Fruit fly (Drosophila melanogaster) whole organism, embryonic: ENCODE data around the gene Cpsf5.

Experiments
- Atf6 ChIP-seq: fragments of 200-800 bp; sonication (Bioruptor generic); IDR thresholded peaks from 2 replicates; pipeline ENCODE4 v1.3.6; 2022; ENCODE audit warnings: missing biosample characterization, missing genetic modification characterization
- BEAF-32 ChIP-seq: fragments of 200-800 bp; sonication (Bioruptor generic); optimal IDR thresholded peaks from 3 replicates; lab custom pipeline; 2017; ENCODE audit warnings: missing biosample characterization, missing genetic modification characterization, mild to moderate bottlenecking, moderate library complexity, missing genetic modification reagents
- CG12104 ChIP-seq: fragments of 200-800 bp; sonication (Bioruptor generic); optimal IDR thresholded peaks from 3 replicates; lab custom pipeline; 2016; ENCODE audit warnings: missing biosample characterization, missing genetic modification characterization
- CG13624 ChIP-seq: fragments of 200-800 bp; sonication (Bioruptor generic); optimal IDR thresholded peaks from 2 replicates; lab custom pipeline; 2016; ENCODE audit warnings: missing biosample characterization, missing genetic modification characterization
- CG13775 ChIP-seq: fragments of 200-800 bp; sonication (Bioruptor generic); optimal IDR thresholded peaks from 3 replicates; lab custom pipeline; 2017; ENCODE audit warnings: missing biosample characterization, mild to moderate bottlenecking, missing genetic modification characterization
- CG15073 ChIP-seq: fragments of 200-800 bp; sonication (Bioruptor generic); optimal IDR thresholded peaks from 2 replicates; lab custom pipeline; 2016; ENCODE audit warnings: missing biosample characterization, missing genetic modification characterization
- CG15479 ChIP-seq: fragments of 200-800 bp; sonication (Bioruptor generic); optimal IDR thresholded peaks from 3 replicates; lab custom pipeline; 2019; ENCODE audit warnings: missing biosample characterization, mild to moderate bottlenecking, missing genetic modification characterization, moderate library complexity
- CG16863 ChIP-seq: fragments of 200-800 bp; sonication (Bioruptor generic); optimal IDR thresholded peaks from 3 replicates; lab custom pipeline; 2016; ENCODE audit warnings: missing biosample characterization, missing genetic modification characterization
- CG2116 ChIP-seq: fragments of 200-800 bp; sonication (Bioruptor generic); optimal IDR thresholded peaks from 3 replicates; lab custom pipeline; 2018; ENCODE audit warnings: missing biosample characterization, mild to moderate bottlenecking, missing genetic modification characterization
- CG2678 ChIP-seq: fragments of 200-800 bp; sonication (Bioruptor generic); optimal IDR thresholded peaks from 3 replicates; lab custom pipeline; 2019; ENCODE audit warnings: missing biosample characterization, mild to moderate bottlenecking, missing genetic modification characterization, moderate library complexity
- CG31365 ChIP-seq: fragments of 200-800 bp; sonication (Bioruptor generic); optimal IDR thresholded peaks from 2 replicates; lab custom pipeline; 2018; ENCODE audit warnings: missing biosample characterization, mild to moderate bottlenecking, missing genetic modification characterization
- CG3995 ChIP-seq: fragments of 200-800 bp; sonication (Bioruptor generic); optimal IDR thresholded peaks from 3 replicates; lab custom pipeline; 2016; ENCODE audit warnings: missing biosample characterization, missing genetic modification characterization
- CG42726 ChIP-seq: fragments of 200-800 bp; sonication (Bioruptor generic); IDR thresholded peaks from 2 replicates; pipeline ENCODE4 v1.3.6; 2022; ENCODE audit warnings: missing biosample characterization, missing genetic modification characterization; ENCODE audit not compliant: partially characterized antibody
- CG4707 ChIP-seq: fragments of 200-800 bp; sonication (Bioruptor generic); optimal IDR thresholded peaks from 2 replicates; lab custom pipeline; 2018; ENCODE audit warnings: missing biosample characterization, mild to moderate bottlenecking, missing genetic modification characterization, moderate library complexity
- Chrac-16 ChIP-seq: fragments of 200-800 bp; sonication (Bioruptor generic); optimal IDR thresholded peaks from 3 replicates; lab custom pipeline; 2016; ENCODE audit warnings: missing biosample characterization, missing genetic modification characterization
- Doc2 ChIP-seq: fragments of 200-800 bp; sonication (Bioruptor generic); IDR thresholded peaks from 2 replicates; pipeline ENCODE4 v1.3.6; 2022; ENCODE audit warnings: missing biosample characterization, missing genetic modification characterization
- Elba2 ChIP-seq: fragments of 200-800 bp; sonication (Bioruptor generic); optimal IDR thresholded peaks from 3 replicates; lab custom pipeline; 2016; ENCODE audit warnings: missing biosample characterization, missing genetic modification characterization
- Gug ChIP-seq: fragments of 200-800 bp; sonication (Bioruptor generic); IDR thresholded peaks from 4 replicates; pipeline ENCODE4 v1.3.6; 2022; ENCODE audit warnings: missing biosample characterization, missing genetic modification characterization
- HLH3B ChIP-seq: fragments of 200-800 bp; sonication (Bioruptor generic); IDR thresholded peaks from 2 replicates; pipeline ENCODE4 v1.3.6; 2022; ENCODE audit warnings: missing biosample characterization, missing genetic modification characterization
- Hey ChIP-seq: fragments of 200-800 bp; sonication (Bioruptor generic); optimal IDR thresholded peaks from 3 replicates; lab custom pipeline; 2018; ENCODE audit warnings: missing biosample characterization, mild to moderate bottlenecking, missing genetic modification characterization
- Hr78 ChIP-seq, 2 experiments: fragments of 200-800 bp in 1 of 2; fragments of >200 bp in 1 of 2; sonication (Bioruptor generic) in 1 of 2; optimal IDR thresholded peaks; 2 replicates each; lab custom pipeline; 2017 to 2019; ENCODE audit warnings: missing biosample characterization in 2 of 2, missing genetic modification characterization in 2 of 2, mild to moderate bottlenecking in 1 of 2, moderate library complexity in 1 of 2
- Lim3 ChIP-seq: fragments of 200-800 bp; sonication (Bioruptor generic); IDR thresholded peaks from 2 replicates; pipeline ENCODE4 v1.3.6; 2022; ENCODE audit warnings: missing biosample characterization, missing genetic modification characterization
- Mes4 ChIP-seq: fragments of 200-800 bp; sonication (Bioruptor generic); optimal IDR thresholded peaks from 2 replicates; lab custom pipeline; 2016; ENCODE audit warnings: missing biosample characterization, missing genetic modification characterization
- NC2α ChIP-seq: fragments of 200-800 bp; sonication (Bioruptor generic); optimal IDR thresholded peaks from 2 replicates; lab custom pipeline; 2016; ENCODE audit warnings: missing biosample characterization, missing genetic modification characterization
- NC2β ChIP-seq: fragments of 200-800 bp; sonication (Bioruptor generic); optimal IDR thresholded peaks from 2 replicates; lab custom pipeline; 2016; ENCODE audit warnings: missing biosample characterization, missing genetic modification characterization
- Side ChIP-seq: fragments of 200-800 bp; sonication (Bioruptor generic); optimal IDR thresholded peaks from 2 replicates; lab custom pipeline; 2016; ENCODE audit warnings: missing biosample characterization, missing genetic modification characterization
- TFAM ChIP-seq: fragments of 200-800 bp; sonication (Bioruptor generic); optimal IDR thresholded peaks from 2 replicates; lab custom pipeline; 2017; ENCODE audit warnings: missing biosample characterization, missing genetic modification characterization, inconsistent platforms
- Xbp1 ChIP-seq: fragments of 200-800 bp; sonication (Bioruptor generic); optimal IDR thresholded peaks from 3 replicates; lab custom pipeline; 2016; ENCODE audit warnings: missing biosample characterization, mild to moderate bottlenecking, missing genetic modification characterization
- ase ChIP-seq: fragments of 200-800 bp; sonication (Bioruptor generic); IDR thresholded peaks from 3 replicates; pipeline ENCODE4 v1.3.6; 2022; ENCODE audit warnings: missing biosample characterization, missing genetic modification characterization
- bbx ChIP-seq: fragments of 200-800 bp; sonication (Bioruptor generic); IDR thresholded peaks from 2 replicates; pipeline ENCODE4 v1.3.6; 2022; ENCODE audit warnings: missing biosample characterization, missing genetic modification characterization; ENCODE audit not compliant: partially characterized antibody
- cas ChIP-seq: fragments of 200-800 bp; sonication (Bioruptor generic); IDR thresholded peaks from 2 replicates; pipeline ENCODE4 v1.3.6; 2022; ENCODE audit warnings: missing biosample characterization, missing genetic modification characterization
- chm ChIP-seq: fragments of 200-800 bp; sonication (Bioruptor generic); IDR thresholded peaks from 2 replicates; pipeline ENCODE4 v1.3.6; 2022; ENCODE audit warnings: missing biosample characterization, missing genetic modification characterization
- ci ChIP-seq: fragments of 200-800 bp; sonication (Bioruptor generic); IDR thresholded peaks from 3 replicates; pipeline ENCODE4 v1.3.6; 2022; ENCODE audit warnings: missing biosample characterization, missing genetic modification characterization
- disco-r ChIP-seq: fragments of 200-800 bp; sonication (Bioruptor generic); optimal IDR thresholded peaks from 2 replicates; lab custom pipeline; 2016; ENCODE audit warnings: missing biosample characterization, missing genetic modification characterization
- fru ChIP-seq: fragments of >200 bp; optimal IDR thresholded peaks from 2 replicates; lab custom pipeline; 2017
- gcm ChIP-seq: fragments of 200-800 bp; sonication (Bioruptor generic); optimal IDR thresholded peaks from 2 replicates; lab custom pipeline; 2019; ENCODE audit warnings: missing biosample characterization, mild to moderate bottlenecking, missing genetic modification characterization, moderate library complexity
- grau ChIP-seq: fragments of 200-800 bp; optimal IDR thresholded peaks from 3 replicates; lab custom pipeline; 2019; ENCODE audit warnings: missing biosample characterization, mild to moderate bottlenecking, missing genetic modification characterization, moderate library complexity
- grn ChIP-seq: fragments of 200-800 bp; sonication (Bioruptor generic); optimal IDR thresholded peaks from 3 replicates; lab custom pipeline; 2017; ENCODE audit warnings: missing biosample characterization, missing genetic modification characterization
- gsb ChIP-seq: fragments of 200-800 bp; sonication (Bioruptor generic); IDR thresholded peaks from 2 replicates; pipeline ENCODE4 v1.3.6; 2022; ENCODE audit warnings: missing biosample characterization, missing genetic modification characterization
- jigr1 ChIP-seq: fragments of 200-800 bp; sonication (Bioruptor generic); IDR thresholded peaks from 3 replicates; pipeline ENCODE4 v1.3.6; 2022; ENCODE audit warnings: missing biosample characterization, missing genetic modification characterization
- jumu ChIP-seq: fragments of 200-800 bp; sonication (Bioruptor generic); optimal IDR thresholded peaks from 3 replicates; lab custom pipeline; 2016; ENCODE audit warnings: missing biosample characterization, missing genetic modification characterization
- knrl ChIP-seq: fragments of 200-800 bp; sonication (Bioruptor generic); IDR thresholded peaks from 3 replicates; pipeline ENCODE4 v1.3.6; 2022; ENCODE audit warnings: missing biosample characterization, missing genetic modification characterization; ENCODE audit not compliant: partially characterized antibody
- oc ChIP-seq: fragments of 200-800 bp; sonication (Bioruptor generic); optimal IDR thresholded peaks from 2 replicates; lab custom pipeline; 2018; ENCODE audit warnings: missing biosample characterization, mild to moderate bottlenecking, missing genetic modification characterization, moderate library complexity
- pita ChIP-seq: fragments of 200-800 bp; sonication (Bioruptor generic); optimal IDR thresholded peaks from 2 replicates; lab custom pipeline; 2017; ENCODE audit warnings: missing biosample characterization, mild to moderate bottlenecking, missing genetic modification characterization
- repo ChIP-seq: fragments of 200-800 bp; sonication (Bioruptor generic); optimal IDR thresholded peaks from 2 replicates; lab custom pipeline; 2016; ENCODE audit warnings: missing biosample characterization, missing genetic modification characterization
- salm ChIP-seq: fragments of 200-800 bp; sonication (Bioruptor generic); optimal IDR thresholded peaks from 2 replicates; lab custom pipeline; 2018; ENCODE audit warnings: missing biosample characterization, mild to moderate bottlenecking, missing genetic modification characterization
- slbo ChIP-seq: fragments of 200-800 bp; sonication (Bioruptor generic); IDR thresholded peaks from 2 replicates; pipeline ENCODE4 v1.3.6; 2022; ENCODE audit warnings: missing biosample characterization, missing genetic modification characterization
- trem ChIP-seq: fragments of 200-800 bp; optimal IDR thresholded peaks from 3 replicates; lab custom pipeline; 2019; ENCODE audit warnings: missing biosample characterization, mild to moderate bottlenecking, missing genetic modification characterization, moderate library complexity
- zen ChIP-seq: fragments of 200-800 bp; sonication (Bioruptor generic); optimal IDR thresholded peaks from 3 replicates; lab custom pipeline; 2018; ENCODE audit warnings: missing biosample characterization, mild to moderate bottlenecking, missing genetic modification characterization, moderate library complexity
- zfh2 ChIP-seq: fragments of 200-800 bp; sonication (Bioruptor generic); optimal IDR thresholded peaks from 2 replicates; lab custom pipeline; 2016; ENCODE audit warnings: missing biosample characterization, missing genetic modification characterization

Gene Cpsf5

dm6 chr3L:9429665-9430607 lies 19.1 kb downstream of the Cpsf5 start, which contains the start of the genes RpS17 and MTF-1 (continued):
- TF ChIP-seq jigr1 (no peak), Mes4 (GFP tag; lab: Kevin White, UChicago) (peak; percentile 78), salm (tag; lab: Kevin White, UChicago) (peak; percentile 62), ci (GFP tag; lab: Robert Waterston, UW) (peak; percentile 90), Lim3 (GFP tag; lab: Robert Waterston, UW) (no peak), HLH3B (peak; percentile 34; the same call in 1 of the 2 replicates), Elba2 (no peak), Hey (no peak), grn (GFP tag; lab: Kevin White, UChicago) (peak; percentile 91), cas (GFP tag; lab: Robert Waterston, UW) (no peak), CG16863 (GFP tag; lab: Kevin White, UChicago) (no peak), fru (lab: Kevin White, UChicago) (no peak), CG13775 (peak; percentile 61), Xbp1 (GFP tag; lab: Kevin White, UChicago) (peak; percentile 41), gcm (GFP tag; lab: Kevin White, UChicago) (peak; percentile 46), CG4707 (GFP tag; lab: Kevin White, UChicago) (peak; percentile 69), NC2β (peak; percentile 93), CG3995 (no peak), slbo (GFP tag; lab: Robert Waterston, UW) (peak; percentile 53), trem (peak; percentile 19), TFAM (GFP tag; lab: Kevin White, UChicago) (no peak), CG2678 (tag; lab: Kevin White, UChicago) (peak; percentile 53), grau (tag; lab: Kevin White, UChicago) (peak; percentile 40), jumu (GFP tag; lab: Kevin White, UChicago) (no peak), Chrac-16 (GFP tag; lab: Kevin White, UChicago) (no peak), CG12104 (GFP tag; lab: Kevin White, UChicago) (peak; percentile 5), Hr78 (GFP tag; optimal IDR thresholded peaks at IDR 0.05; lab: Kevin White, UChicago) (no peak), CG42726 (GFP tag; lab: Robert Waterston, UW) (no peak), knrl (GFP tag; lab: Robert Waterston, UW) (no peak), zfh2 (GFP tag; lab: Kevin White, UChicago) (peak; percentile 29), ase (GFP tag; lab: Robert Waterston, UW) (peak; percentile 51; the same call in 2 of the 3 replicates), gsb (GFP tag; lab: Robert Waterston, UW) (no peak), Atf6 (GFP tag; lab: Robert Waterston, UW) (no peak), zen (tag; lab: Kevin White, UChicago) (no peak), CG15073 (no peak), chm (peak; percentile 80), Doc2 (GFP tag; lab: Robert Waterston, UW) (no peak), CG13624 (GFP tag; lab: Kevin White, UChicago) (peak; percentile 20), repo (no peak), BEAF-32 (GFP tag; lab: Kevin White, UChicago) (peak; percentile 44), Gug (GFP tag; lab: Robert Waterston, UW) (no peak), CG15479 (GFP tag; lab: Kevin White, UChicago) (no peak), pita (GFP tag; lab: Kevin White, UChicago) (peak; percentile 90), disco-r (GFP tag; lab: Kevin White, UChicago) (peak; percentile 39), NC2α (GFP tag; lab: Kevin White, UChicago) (no peak), CG2116 (GFP tag; lab: Kevin White, UChicago) (peak; percentile 64), Side (peak; percentile 59), CG31365 (tag; lab: Kevin White, UChicago) (peak; percentile 25), bbx (GFP tag; lab: Robert Waterston, UW) (no peak), oc (tag; lab: Kevin White, UChicago) (no peak)
